Worm (Caenorhabditis elegans): ENCODE measurements around the gene snap-1.

DNA sequence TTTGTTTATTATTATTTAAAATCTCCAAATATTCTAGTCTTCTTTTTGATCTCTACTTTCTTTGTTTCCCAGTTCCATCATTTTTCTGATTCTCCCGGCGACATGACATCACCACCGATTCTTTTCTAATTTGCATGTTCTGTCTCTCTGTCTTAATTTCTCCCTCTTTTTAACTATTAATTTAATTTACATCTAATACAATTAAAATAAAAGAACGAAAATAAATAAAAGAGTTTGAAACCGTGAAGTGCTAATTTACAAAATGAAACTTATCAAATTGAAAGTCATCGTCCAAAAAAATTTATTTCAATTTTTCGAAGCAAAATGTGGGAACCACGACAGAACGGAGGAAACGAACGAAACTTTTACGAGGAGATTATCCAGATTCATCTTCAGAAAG, 29.2 kb downstream of the snap-1 start, which contains the start of gene F20D6.6:
- TF ChIP-seq him-1 (tag; optimal IDR thresholded peaks at IDR 0.05) (no peak), W03F9.2 (tag; optimal IDR thresholded peaks at IDR 0.05) (no peak)
